Worm (Caenorhabditis elegans): ENCODE results near the gene slc-17.5.

DNA sequence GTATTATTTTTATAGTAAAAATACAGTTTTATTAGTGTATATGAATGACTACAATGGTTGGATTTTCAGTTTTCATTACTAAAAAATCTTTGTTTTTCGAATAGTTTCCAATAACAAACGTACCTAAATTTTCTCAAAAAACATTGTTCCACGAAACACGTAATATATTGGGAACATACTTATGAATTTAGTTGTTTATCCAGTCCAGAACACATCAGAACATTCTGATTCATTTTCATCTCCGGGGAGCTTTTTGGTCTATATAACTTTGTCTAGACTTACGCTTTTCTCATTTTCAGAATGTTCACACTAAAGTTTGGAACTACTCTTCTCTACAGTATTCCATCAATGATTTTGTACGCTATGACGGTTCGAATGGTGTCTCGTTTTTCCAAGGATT lies 7.1 kb upstream of the slc-17.5 start, which contains the start of gene srg-33:
- TF ChIP-seq nhr-11 (tag; optimal IDR thresholded peaks at IDR 0.05) (no peak), sdc-2 (tag; optimal IDR thresholded peaks at IDR 0.05) (no peak), ceh-14 (tag; optimal IDR thresholded peaks at IDR 0.05) (no peak), pha-4 (tag; optimal IDR thresholded peaks at IDR 0.05) (no peak), hlh-30 (tag; optimal IDR thresholded peaks at IDR 0.05; ENCODE audit: insufficient read depth) (no peak)
